Worm (Caenorhabditis elegans) whole organism, L3 larva: ENCODE results near the gene fbxa-120.
A peak's percentile ranks its signal among the peaks of the same experiment; 100 is the strongest.
"Not testable (repeated sequence)": the region's sequence is repeated elsewhere in the genome, so short reads cannot be mapped to it uniquely, and the experiment has no call there.

Experiments used
- R02D3.7 ChIP-seq: fragments of 150-350 bp; optimal IDR thresholded peaks from 2 replicates; lab custom pipeline; 2014; ENCODE audit warnings: missing biosample characterization, missing genetic modification characterization
- ZK546.5 ChIP-seq: sonication (generic microtip); optimal IDR thresholded peaks from 2 replicates; lab custom pipeline; 2017; ENCODE audit warnings: missing biosample characterization, missing genetic modification characterization
- ama-1 ChIP-seq: fragments of 150-350 bp; optimal IDR thresholded peaks from 2 replicates; lab custom pipeline; 2018
- ceh-28 ChIP-seq: fragments of 150-350 bp; optimal IDR thresholded peaks from 2 replicates; lab custom pipeline; 2014; ENCODE audit warnings: missing biosample characterization, missing genetic modification reagents, missing genetic modification characterization
- daf-12 ChIP-seq: fragments of 150-350 bp; optimal IDR thresholded peaks from 2 replicates; lab custom pipeline; 2014; ENCODE audit warnings: missing biosample characterization, missing genetic modification reagents, missing genetic modification characterization
- egl-27 ChIP-seq: sonication (generic microtip); optimal IDR thresholded peaks from 4 replicates; lab custom pipeline; 2017; ENCODE audit warnings: missing biosample characterization, missing genetic modification reagents, missing genetic modification characterization
- egl-5 ChIP-seq: fragments of 150-350 bp; optimal IDR thresholded peaks from 2 replicates; lab custom pipeline; 2017; ENCODE audit warnings: missing biosample characterization, missing genetic modification reagents, missing genetic modification characterization, inconsistent platforms
- elt-2 ChIP-seq: sonication (generic microtip); optimal IDR thresholded peaks from 2 replicates; lab custom pipeline; 2016; ENCODE audit warnings: missing genetic modification reagents, mild to moderate bottlenecking, missing genetic modification characterization, missing compliant biosample characterization
- elt-3 ChIP-seq, 3 experiments: fragments of 150-350 bp in 1 of 3; sonication (generic microtip) in 2 of 3; optimal IDR thresholded peaks; 2 replicates in 2 of 3; 4 replicates in 1 of 3; lab custom pipeline; 2014 to 2017; ENCODE audit warnings: missing biosample characterization in 3 of 3, missing genetic modification characterization in 3 of 3
- fkh-2 ChIP-seq: fragments of 150-350 bp; optimal IDR thresholded peaks from 2 replicates; lab custom pipeline; 2014; ENCODE audit warnings: missing biosample characterization, missing genetic modification reagents, missing genetic modification characterization
- hmg-11 ChIP-seq: sonication (generic microtip); optimal IDR thresholded peaks from 2 replicates; lab custom pipeline; 2016; ENCODE audit warnings: missing genetic modification characterization, missing compliant biosample characterization
- jun-1 ChIP-seq: fragments of 150-350 bp; optimal IDR thresholded peaks from 2 replicates; lab custom pipeline; 2014; ENCODE audit warnings: missing biosample characterization, missing genetic modification reagents, missing genetic modification characterization
- lin-15B ChIP-seq: fragments of 150-350 bp; optimal IDR thresholded peaks from 2 replicates; lab custom pipeline; 2014; ENCODE audit warnings: missing biosample characterization, missing genetic modification characterization
- lsy-12 ChIP-seq: sonication (generic microtip); optimal IDR thresholded peaks from 2 replicates; lab custom pipeline; 2016; ENCODE audit warnings: mild to moderate bottlenecking, missing genetic modification characterization, missing compliant biosample characterization
- mml-1 ChIP-seq: fragments of 150-350 bp; sonication (generic microtip); optimal IDR thresholded peaks from 3 replicates; lab custom pipeline; 2014; ENCODE audit warnings: missing biosample characterization, missing genetic modification characterization
- nfya-1 ChIP-seq: sonication (generic microtip); optimal IDR thresholded peaks from 2 replicates; lab custom pipeline; 2017; ENCODE audit warnings: missing genetic modification characterization, mild to moderate bottlenecking, missing compliant biosample characterization, antibody characterized with exemption, moderate library complexity; ENCODE audit not compliant: insufficient read depth
- nhr-11 ChIP-seq: fragments of 150-350 bp; optimal IDR thresholded peaks from 2 replicates; lab custom pipeline; 2014; ENCODE audit warnings: missing biosample characterization, missing genetic modification characterization
- nhr-23 ChIP-seq: fragments of 150-350 bp; optimal IDR thresholded peaks from 2 replicates; lab custom pipeline; 2014; ENCODE audit warnings: missing biosample characterization, missing genetic modification reagents, missing genetic modification characterization
- nhr-237 ChIP-seq: fragments of 150-350 bp; optimal IDR thresholded peaks from 2 replicates; lab custom pipeline; 2014; ENCODE audit warnings: missing biosample characterization, missing genetic modification characterization
- nhr-28 ChIP-seq: fragments of 150-350 bp; optimal IDR thresholded peaks from 2 replicates; lab custom pipeline; 2014; ENCODE audit warnings: missing biosample characterization, missing genetic modification characterization
- nhr-76 ChIP-seq: fragments of 150-350 bp; sonication (generic microtip); optimal IDR thresholded peaks from 5 replicates; lab custom pipeline; 2014; ENCODE audit warnings: missing biosample characterization, missing genetic modification characterization
- pha-4 ChIP-seq: fragments of 150-350 bp; optimal IDR thresholded peaks from 2 replicates; lab custom pipeline; 2014; ENCODE audit warnings: missing biosample characterization, missing genetic modification reagents, missing genetic modification characterization
- pqm-1 ChIP-seq: fragments of 150-350 bp; optimal IDR thresholded peaks from 2 replicates; lab custom pipeline; 2017; ENCODE audit warnings: missing biosample characterization, missing genetic modification characterization, inconsistent platforms
- sea-2 ChIP-seq: fragments of 150-350 bp; sonication (generic microtip); optimal IDR thresholded peaks from 4 replicates; lab custom pipeline; 2014; ENCODE audit warnings: missing biosample characterization, missing genetic modification reagents, missing genetic modification characterization
- skn-1 ChIP-seq: fragments of 150-350 bp; optimal IDR thresholded peaks from 2 replicates; lab custom pipeline; 2014; ENCODE audit warnings: missing biosample characterization, missing genetic modification characterization
- snpc-4 ChIP-seq: fragments of 150-350 bp; optimal IDR thresholded peaks from 2 replicates; lab custom pipeline; 2014; ENCODE audit warnings: missing biosample characterization, missing genetic modification characterization
- tbx-2 ChIP-seq: sonication (generic microtip); optimal IDR thresholded peaks from 2 replicates; lab custom pipeline; 2016; ENCODE audit warnings: mild to moderate bottlenecking, missing genetic modification characterization, missing compliant biosample characterization
- unc-39 ChIP-seq: sonication (generic microtip); optimal IDR thresholded peaks from 4 replicates; lab custom pipeline; 2017; ENCODE audit warnings: missing biosample characterization, missing genetic modification characterization
- unc-62 ChIP-seq: fragments of 150-350 bp; sonication (generic microtip); optimal IDR thresholded peaks from 4 replicates; lab custom pipeline; 2014; ENCODE audit warnings: missing biosample characterization, missing genetic modification reagents, missing genetic modification characterization
- zag-1 ChIP-seq: fragments of 150-350 bp; optimal IDR thresholded peaks from 2 replicates; lab custom pipeline; 2014; ENCODE audit warnings: missing biosample characterization, missing genetic modification characterization
- ztf-11 ChIP-seq: fragments of 150-350 bp; optimal IDR thresholded peaks from 2 replicates; lab custom pipeline; 2014; ENCODE audit warnings: missing biosample characterization, missing genetic modification characterization
- ztf-4 ChIP-seq: fragments of 150-350 bp; optimal IDR thresholded peaks from 2 replicates; lab custom pipeline; 2014; ENCODE audit warnings: missing biosample characterization, missing genetic modification characterization

Gene fbxa-120

DNA sequence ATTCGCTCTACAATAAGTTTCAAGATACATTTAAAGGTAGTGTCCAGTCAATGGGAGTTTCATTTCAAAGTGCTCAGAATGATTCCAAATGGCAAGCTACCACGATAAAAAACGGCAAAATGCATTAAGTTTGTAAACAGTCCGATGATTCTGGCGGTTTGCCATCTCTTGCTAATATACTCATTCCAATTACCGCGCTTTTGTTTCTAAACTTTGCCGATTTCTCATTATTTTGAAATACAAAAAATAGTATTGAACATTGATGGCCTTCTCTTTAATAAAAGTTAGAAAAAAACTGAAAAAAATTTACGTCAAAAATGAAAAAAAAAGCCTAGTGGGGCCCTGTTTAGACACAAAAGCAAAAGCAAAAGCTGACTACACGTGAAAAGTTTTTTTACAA, 8.5 kb upstream of the fbxa-120 start:
- TF ChIP-seq jun-1 (tag; lab: Kevin White, UChicago) (no peak), nhr-237 (no peak), sea-2 (GFP tag; lab: Kevin White, UChicago) (no peak), egl-5 (tag; lab: Kevin White, UChicago) (no peak), zag-1 (tag; lab: Kevin White, UChicago) (no peak), ztf-11 (tag; lab: Kevin White, UChicago) (no peak), hmg-11 (tag; lab: Kevin White, UChicago) (no peak), unc-39 (tag; lab: Kevin White, UChicago) (no peak), R02D3.7 (tag; lab: Kevin White, UChicago) (no peak), ceh-28 (no peak), snpc-4 (tag; lab: Kevin White, UChicago) (no peak), nhr-28 (tag; lab: Kevin White, UChicago) (no peak), ama-1 (no peak), elt-3 (tag; optimal IDR thresholded peaks at IDR 0.05; lab: Kevin White, UChicago) (no peak), lin-15B (tag; lab: Kevin White, UChicago) (no peak), mml-1 (no peak), egl-27 (tag; lab: Kevin White, UChicago) (no peak), nhr-11 (no peak)
- TF ChIP-seq, all 47 proteins: peak for 0

DNA sequence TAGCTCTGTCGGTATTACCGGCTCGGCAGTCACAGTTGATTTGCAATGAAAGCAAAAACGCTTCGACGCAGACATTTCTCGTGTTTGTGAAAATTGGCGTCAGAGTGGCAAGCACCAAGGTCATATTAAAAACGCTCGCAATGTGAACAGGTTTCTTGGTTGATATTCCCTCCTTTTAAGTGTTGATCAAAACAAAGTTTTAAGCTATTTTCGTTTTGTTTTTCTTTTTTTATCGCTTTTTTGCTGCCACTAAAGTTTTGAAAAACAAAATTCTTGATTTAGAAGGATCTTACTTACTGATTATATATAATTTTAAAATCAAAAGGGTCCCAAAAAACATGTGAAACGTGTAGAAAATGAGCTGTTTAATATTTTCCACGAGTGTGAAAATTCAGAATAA, 7.8 kb upstream of the fbxa-120 start, which contains the start of gene C33E10.8:
C33E10.8 (minus strand) TSS at position 101 of the 400 bp plus-strand sequence.
- TF ChIP-seq nfya-1 (tag; lab: Kevin White, UChicago) (no peak), lsy-12 (tag; lab: Kevin White, UChicago) (no peak), nhr-237 (no peak), hmg-11 (tag; lab: Kevin White, UChicago) (no peak), elt-2 (no peak), unc-62 (GFP tag; lab: Kevin White, UChicago) (no peak), zag-1 (tag; lab: Kevin White, UChicago) (no peak), fkh-2 (tag; lab: Kevin White, UChicago) (no peak), pqm-1 (tag; lab: Kevin White, UChicago) (no peak), nhr-23 (tag; lab: Kevin White, UChicago) (no peak)

DNA sequence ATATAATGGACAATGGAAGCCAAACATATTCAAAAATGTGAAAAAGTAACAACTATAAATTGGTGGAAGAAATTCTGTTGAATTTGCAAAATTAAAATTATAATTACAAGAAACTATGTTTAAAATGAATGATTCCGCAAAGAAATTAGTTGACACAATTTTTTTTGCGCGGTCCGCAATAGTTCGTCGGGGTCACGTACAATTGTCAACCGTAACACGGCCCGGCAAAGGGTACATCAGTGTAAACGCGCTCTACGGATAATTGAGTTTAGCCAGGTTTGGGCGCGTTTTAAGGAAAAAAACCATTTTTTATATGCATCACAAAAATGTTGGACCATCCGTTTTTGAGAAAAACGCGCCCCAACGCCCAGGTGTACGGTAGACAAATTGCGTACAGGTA, 5.1 kb upstream of the fbxa-120 start:
- TF ChIP-seq elt-2: peak; percentile 6
- peak; percentile 53 for TF ChIP-seq pha-4
- no peak for TF ChIP-seq pqm-1 (tag; lab: Kevin White, UChicago)
- no peak for TF ChIP-seq ztf-11 (tag; lab: Kevin White, UChicago)
- no peak for TF ChIP-seq tbx-2 (tag; lab: Kevin White, UChicago)

DNA sequence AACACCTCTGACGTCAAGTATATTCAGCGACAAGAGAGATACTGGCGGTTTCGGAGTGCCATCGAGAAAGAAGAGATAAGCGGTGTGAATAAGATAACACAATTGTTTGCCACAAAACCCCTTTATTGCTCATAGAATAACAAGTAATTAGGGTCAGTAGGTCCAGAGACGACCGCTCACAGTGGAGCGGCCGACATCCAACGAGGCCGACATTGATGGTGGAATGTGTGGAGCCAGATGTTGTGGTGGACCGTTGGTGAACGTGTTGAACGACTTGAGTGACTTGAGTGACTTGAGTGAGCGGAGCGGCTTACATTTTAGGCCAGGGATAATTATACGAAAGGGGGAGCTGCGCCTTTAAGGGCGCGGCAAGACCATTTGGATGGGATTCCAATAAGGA, 1.8 kb upstream of the fbxa-120 start:
- TF ChIP-seq snpc-4 (tag; lab: Kevin White, UChicago) (peak; percentile 40), pqm-1 (tag; lab: Kevin White, UChicago) (no peak)

DNA sequence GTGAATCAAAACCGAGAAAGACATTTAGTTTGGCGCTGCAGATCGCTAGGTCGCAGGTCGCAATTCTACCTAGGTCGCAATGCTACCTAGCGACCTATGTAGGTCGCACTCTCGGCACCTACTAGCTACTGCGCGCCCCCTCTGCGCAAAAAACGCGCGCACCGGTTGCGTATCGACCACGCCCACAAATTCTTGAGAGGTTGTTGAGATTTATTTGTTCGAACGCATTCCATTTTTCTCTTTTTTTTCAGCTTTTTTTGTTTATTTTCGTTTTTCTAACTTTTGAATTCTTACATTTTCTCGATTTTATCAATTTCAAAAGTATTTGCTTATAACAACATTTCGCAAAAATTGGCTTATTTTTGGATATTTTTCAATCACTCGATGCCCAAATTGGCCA, 619 bp upstream of the fbxa-120 start, which contains the start of gene C33E10.10:
C33E10.10 (minus strand) TSS at position 101 of the 400 bp plus-strand sequence.
- TF ChIP-seq sea-2 (GFP tag; lab: Kevin White, UChicago): no peak
- TF ChIP-seq elt-2: no peak
- TF ChIP-seq ztf-4 (tag; lab: Kevin White, UChicago): no peak
- TF ChIP-seq skn-1: no peak
- TF ChIP-seq nhr-76 (tag; lab: Kevin White, UChicago): no peak
- TF ChIP-seq daf-12 (tag; lab: Kevin White, UChicago): no peak
- no peak for TF ChIP-seq fkh-2 (tag; lab: Kevin White, UChicago)
- no peak for TF ChIP-seq ZK546.5 (tag; lab: Kevin White, UChicago)
- TF ChIP-seq nhr-28 (tag; lab: Kevin White, UChicago): no peak
- TF ChIP-seq tbx-2 (tag; lab: Kevin White, UChicago): no peak
- no peak for TF ChIP-seq nfya-1 (tag; lab: Kevin White, UChicago)

ce11 chrX:17304920-17305319, 2.4 kb downstream of the fbxa-120 start, which contains the start of gene C33E10.1:
TSS of gene C33E10.1 (plus strand) at chrX:17305220.
- not testable (repeated sequence) for TF ChIP-seq nfya-1 (tag; lab: Kevin White, UChicago); nhr-11; sea-2 (GFP tag; lab: Kevin White, UChicago)
